Worm (Caenorhabditis elegans): ENCODE results near the gene T27E4.1.

DNA sequence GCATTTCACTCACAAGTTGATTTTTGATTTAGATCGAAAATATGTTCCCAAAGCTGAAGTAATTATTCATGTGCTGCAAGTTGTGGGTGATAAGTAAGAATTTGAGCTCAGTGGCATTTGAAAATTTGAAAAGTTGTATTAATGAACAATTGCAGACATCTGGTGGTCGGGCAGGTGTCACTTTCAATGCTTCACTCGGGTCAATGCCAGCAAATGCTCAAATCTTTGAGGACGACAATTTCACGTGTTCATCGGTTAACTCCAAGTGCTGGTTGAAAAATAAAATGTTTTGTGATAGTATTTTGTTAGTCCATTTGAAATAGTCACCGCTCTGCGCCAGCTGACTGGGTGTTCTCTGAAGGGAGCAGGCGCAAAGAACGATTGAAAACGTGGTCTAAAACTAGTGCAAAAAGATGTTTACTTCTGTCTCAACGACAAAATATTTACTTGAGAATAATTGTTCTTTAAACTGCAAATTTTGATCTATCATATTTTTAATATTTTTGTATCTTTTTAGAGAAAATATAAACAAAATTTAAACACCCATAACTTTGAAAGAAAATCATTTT, 2.0 kb downstream of the T27E4.1 start:
- TF ChIP-seq attf-5 (GFP tag; optimal IDR thresholded peaks at IDR 0.05) (peak; percentile 50), sptf-2 (GFP tag; optimal IDR thresholded peaks at IDR 0.05) (no peak), ama-1 (optimal IDR thresholded peaks at IDR 0.05) (no peak), ama-1 (GFP tag; optimal IDR thresholded peaks at IDR 0.05) (no peak), efl-1 (GFP tag; optimal IDR thresholded peaks at IDR 0.05) (no peak), madf-3 (GFP tag; IDR thresholded peaks at IDR 0.05) (no peak), pha-4 (tag; optimal IDR thresholded peaks at IDR 0.05) (no peak), nhr-179 (tag; optimal IDR thresholded peaks at IDR 0.05) (no peak), ztf-3 (GFP tag; optimal IDR thresholded peaks at IDR 0.05) (no peak), bed-2 (GFP tag; IDR thresholded peaks at IDR 0.05) (no peak), him-1 (tag; optimal IDR thresholded peaks at IDR 0.05) (no peak), F55B11.4 (tag; optimal IDR thresholded peaks at IDR 0.05; ENCODE audit: borderline replicate concordance, insufficient read depth) (no peak), nfya-2 (GFP tag; IDR thresholded peaks at IDR 0.05) (no peak), lin-40 (tag; optimal IDR thresholded peaks at IDR 0.05) (no peak)

All from whole organism, young adult.